Worm (Caenorhabditis elegans) whole organism, dauer: ENCODE measurements around the gene R09E10.8.
"Not testable (repeated sequence)": the region's sequence is repeated elsewhere in the genome, so short reads cannot be mapped to it uniquely, and the experiment has no call there.

Experiments
- unc-62 ChIP-seq: sonication (generic microtip); optimal IDR thresholded peaks from 2 replicates; lab custom pipeline; 2017; ENCODE audit warnings: missing biosample characterization, missing genetic modification reagents, missing genetic modification characterization

R09E10.8 gene

ce11 chrIV:10322650-10323049 is 12.4 kb upstream of the R09E10.8 start, which contains the start of gene R09E10.1:
R09E10.1 (minus strand) TSS chrIV:10322750.
- TF ChIP-seq unc-62 = not testable (repeated sequence)

DNA sequence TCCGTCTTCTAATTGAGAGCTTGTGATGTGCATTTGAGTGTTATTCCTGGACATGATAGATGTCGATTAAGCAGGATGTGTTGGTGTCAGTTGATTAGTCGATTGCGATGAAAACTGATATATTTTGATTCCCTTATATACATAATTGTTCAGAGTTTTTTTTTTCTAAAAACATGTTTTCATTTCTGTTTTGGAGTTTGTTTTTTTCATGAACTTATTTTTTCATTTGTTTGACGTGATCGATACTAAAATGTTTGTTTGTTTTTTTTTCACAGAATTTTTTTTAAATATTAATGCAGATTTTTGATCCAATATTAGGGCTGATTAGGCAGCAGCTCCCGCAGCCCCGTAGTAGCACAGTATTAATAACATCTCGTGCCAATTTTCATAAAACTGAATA is 8.0 kb upstream of the R09E10.8 start, which contains the start of gene R09E10.2:
R09E10.2 (minus strand) TSS at position 101 of the 400 bp plus-strand sequence.
- no peak for TF ChIP-seq unc-62

DNA sequence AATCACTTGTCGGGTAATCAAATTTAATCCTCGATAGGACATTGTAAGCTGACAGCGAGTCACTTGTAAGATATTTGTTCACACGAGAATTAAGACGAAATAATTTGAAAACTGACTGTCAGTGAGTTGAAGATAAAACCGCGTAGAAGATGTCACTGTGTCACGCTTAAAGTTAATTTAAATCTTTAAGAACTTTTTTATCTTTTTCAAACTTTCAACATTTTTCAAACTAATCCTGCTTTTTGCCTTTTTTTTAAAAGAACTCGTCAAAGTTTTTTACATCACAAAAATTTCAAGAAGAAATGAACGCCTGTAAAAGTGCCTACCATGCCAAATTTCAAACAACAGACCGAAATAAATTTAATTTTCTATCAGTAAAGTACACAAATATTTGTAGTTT is 3.3 kb upstream of the R09E10.8 start, which contains the start of gene acs-18:
acs-18 (minus strand) TSS at position 101 of the 400 bp plus-strand sequence.
- TF ChIP-seq unc-62 = no peak

- no peak for TF ChIP-seq unc-62
These were observed 886 bp upstream of the R09E10.8 start for ce11 chrIV:10311115-10311514.

DNA sequence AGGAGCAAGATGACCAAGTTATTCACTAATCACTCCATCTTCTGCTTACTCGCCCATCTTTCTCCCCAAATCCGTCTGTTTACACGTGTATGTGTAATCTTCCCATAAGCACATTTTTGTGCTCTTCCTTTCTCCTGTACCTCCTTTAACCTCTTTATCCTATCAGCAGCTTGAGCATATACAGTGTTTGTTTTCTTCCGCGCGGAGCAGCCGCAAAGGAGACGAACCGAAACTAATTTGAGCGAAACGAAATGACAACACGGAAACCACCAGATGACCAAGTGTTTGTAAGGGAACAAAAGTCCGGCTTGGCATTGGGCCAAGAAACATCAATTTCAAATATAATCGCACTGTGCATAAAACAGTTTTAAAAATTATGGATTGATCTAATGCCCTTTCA is 5.8 kb downstream of the R09E10.8 start:
- no peak for TF ChIP-seq unc-62

ce11 chrIV:10302203-10302602 is 8.0 kb downstream of the R09E10.8 start, which contains the start of gene R09E10.5:
R09E10.5 (minus strand) TSS chrIV:10302303.
- TF ChIP-seq unc-62 = no peak

DNA sequence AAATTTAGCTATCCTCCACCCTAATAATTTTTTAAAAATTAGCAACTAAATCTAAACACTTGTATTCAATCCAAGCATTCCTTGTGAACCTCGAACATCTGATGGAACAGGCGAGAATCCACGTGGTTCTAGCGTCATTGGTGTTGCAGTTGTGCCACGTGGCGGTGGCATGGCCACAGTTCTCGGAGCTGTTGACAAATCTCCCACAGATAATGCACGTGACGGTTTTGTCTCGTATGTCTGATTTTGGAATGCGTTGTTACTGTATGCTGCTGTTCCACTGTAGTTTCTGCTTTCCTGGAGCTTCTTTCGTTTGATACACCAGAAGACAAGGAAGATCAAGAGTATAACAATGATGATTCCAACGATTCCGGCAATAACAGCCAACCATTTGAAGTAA is 14.2 kb downstream of the R09E10.8 start:
- no peak for TF ChIP-seq unc-62

DNA sequence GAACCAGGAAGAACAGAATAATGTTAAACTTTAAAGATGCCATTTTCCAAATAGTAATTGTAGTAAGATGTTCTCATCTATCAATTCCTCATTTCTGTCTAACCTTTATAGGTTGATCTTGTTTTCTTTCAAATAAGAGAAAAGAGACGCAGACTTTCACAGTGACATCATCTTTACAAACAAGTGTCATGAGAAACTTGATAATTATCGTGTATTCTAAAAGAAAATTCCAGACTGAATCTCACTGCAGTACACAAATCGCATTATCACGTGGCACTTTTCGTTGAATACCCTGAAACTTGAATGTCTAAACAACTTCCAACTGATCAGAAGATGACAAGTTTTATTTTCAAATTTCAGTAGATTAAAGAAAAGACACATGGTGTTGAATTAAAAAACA is 15.1 kb downstream of the R09E10.8 start, which contains the start of gene R09E10.13:
R09E10.13 (minus strand) TSS at position 61 of the 400 bp plus-strand sequence.
- TF ChIP-seq unc-62 = no peak

DNA sequence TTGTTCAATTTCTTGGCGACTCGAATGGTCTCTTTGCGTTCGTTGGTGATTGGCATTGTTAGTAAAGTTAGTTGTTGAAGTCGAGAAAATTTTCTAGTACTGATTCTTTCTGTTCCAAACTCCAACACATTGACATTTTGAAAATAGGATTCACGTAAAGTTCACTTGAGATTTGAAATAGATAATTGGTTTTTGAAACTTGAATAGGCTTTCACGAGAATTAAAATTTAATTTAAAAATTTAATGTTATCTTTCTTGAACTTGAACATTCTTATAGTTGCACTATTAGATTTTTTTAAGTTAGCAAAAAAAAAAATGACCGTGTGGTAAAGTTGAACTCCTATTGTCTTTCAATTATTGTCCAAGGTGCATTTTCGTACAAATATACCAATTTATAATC is 16.2 kb downstream of the R09E10.8 start, which contains the start of gene R09E10.6:
R09E10.6 (minus strand) TSS at position 101 of the 400 bp plus-strand sequence.
- TF ChIP-seq unc-62 = no peak

ce11 chrIV:10288575-10288974 is 21.7 kb downstream of the R09E10.8 start:
- no peak for TF ChIP-seq unc-62

DNA sequence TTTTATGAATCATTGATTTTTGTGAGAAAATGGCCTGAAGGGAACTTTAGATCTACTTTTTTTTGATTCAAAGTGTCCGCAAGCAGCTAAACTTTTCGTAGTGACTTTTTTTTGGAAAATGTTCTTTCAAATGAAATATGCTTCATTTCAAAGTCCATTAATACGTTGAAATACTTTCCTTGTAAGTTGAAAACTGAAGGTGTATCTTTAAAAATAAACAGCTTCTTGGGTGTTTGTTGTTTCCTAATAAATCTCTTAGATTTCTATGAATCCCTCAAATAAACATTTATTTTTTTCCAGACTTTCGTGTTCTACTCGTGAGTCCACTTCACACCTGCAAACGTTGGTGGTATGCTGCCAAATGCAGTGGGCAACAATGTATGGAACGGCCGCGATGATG is 23.6 kb downstream of the R09E10.8 start, which contains the start of gene ebax-1:
ebax-1 (plus strand) TSS at position 301 of the 400 bp plus-strand sequence.
- no peak for TF ChIP-seq unc-62

DNA sequence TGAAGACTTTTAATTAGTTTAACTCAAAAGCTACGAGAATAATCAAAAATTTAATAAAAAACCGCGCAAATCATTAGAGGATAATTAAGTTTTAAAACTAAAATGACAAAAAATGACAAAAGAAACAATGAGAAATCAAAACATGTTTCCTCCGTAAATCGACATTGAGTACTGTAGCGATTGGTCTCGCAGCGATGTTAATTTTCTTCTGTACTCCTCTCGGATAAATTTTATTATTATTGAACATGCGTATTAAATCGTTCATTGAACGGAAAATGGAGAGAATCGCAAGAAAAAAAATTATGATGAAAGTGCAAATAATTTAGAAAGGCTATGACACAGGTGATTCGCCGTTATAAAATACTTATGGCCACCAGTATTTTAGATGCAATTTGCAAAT is 24.9 kb downstream of the R09E10.8 start:
- TF ChIP-seq unc-62 = no peak

DNA sequence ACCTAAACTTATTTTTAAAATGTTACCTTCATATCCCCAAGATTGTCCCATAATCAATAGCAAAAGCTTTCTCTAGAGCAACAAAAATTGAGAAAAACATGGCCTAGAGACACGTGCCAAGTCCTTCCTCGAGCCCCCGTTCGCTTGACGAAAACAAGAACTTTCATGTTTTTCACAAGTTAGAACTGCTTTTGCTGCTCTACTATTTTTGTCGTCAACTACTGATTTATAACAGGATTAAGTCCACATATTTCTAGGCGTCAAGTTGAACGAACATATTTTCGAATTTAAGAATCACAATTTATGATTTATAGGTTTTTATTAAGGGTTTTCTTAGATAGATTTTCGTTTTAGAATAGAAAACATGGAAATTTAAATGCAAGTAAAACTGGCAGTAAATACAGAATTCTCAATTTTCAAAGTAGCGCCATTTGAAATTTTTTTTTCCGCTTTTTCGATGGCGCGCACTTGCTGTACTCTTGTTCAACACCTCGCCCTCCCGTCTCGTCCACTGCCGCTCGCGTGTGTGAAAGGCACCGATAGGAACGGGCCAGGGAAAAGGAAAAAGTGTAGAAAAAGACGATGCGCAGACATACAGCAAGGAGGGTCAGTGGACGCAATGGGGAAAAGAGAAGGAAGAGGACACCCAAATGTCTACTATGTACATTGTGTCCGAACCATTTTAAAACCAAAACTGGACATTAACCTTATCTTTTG is 25.9 kb downstream of the R09E10.8 start, which contains the start of gene rad-51:
rad-51 (minus strand) TSS at position 51 of the 717 bp plus-strand sequence.
- no peak for TF ChIP-seq unc-62

ce11 chrIV:10281482-10281881 is 28.7 kb downstream of the R09E10.8 start, which contains the start of gene thk-1:
thk-1 (minus strand) TSS chrIV:10281582.
- no peak for TF ChIP-seq unc-62

ce11 chrIV:10277716-10278115 is 32.5 kb downstream of the R09E10.8 start, which contains the start of gene Y43C5A.4:
Y43C5A.4 (plus strand) TSS chrIV:10278016.
- no peak for TF ChIP-seq unc-62

- TF ChIP-seq unc-62 = no peak
These were observed 33.3 kb downstream of the R09E10.8 start, which contains the start of gene Y43C5A.7 for ce11 chrIV:10276960-10277359. Y43C5A.7 (plus strand) TSS chrIV:10277260.

ce11 chrIV:10275050-10275449 is 35.2 kb downstream of the R09E10.8 start:
- TF ChIP-seq unc-62 = no peak
